Worm (Caenorhabditis elegans): ENCODE results near the gene C28G1.6.

- TF ChIP-seq fos-1 (tag; optimal IDR thresholded peaks at IDR 0.05) (no peak), nhr-28 (tag; optimal IDR thresholded peaks at IDR 0.05) (no peak), pag-3 (tag; optimal IDR thresholded peaks at IDR 0.05; ENCODE audit: borderline replicate concordance, insufficient read depth) (no peak), lsy-2 (tag; optimal IDR thresholded peaks at IDR 0.05) (no peak), ama-1 (optimal IDR thresholded peaks at IDR 0.05) (no peak), nhr-11 (tag; optimal IDR thresholded peaks at IDR 0.05) (no peak), unc-62 (GFP tag; optimal IDR thresholded peaks at IDR 0.05) (no peak)
Observed at ce11 chrX:8854409-8854808, 23.3 kb upstream of the C28G1.6 start.
